3 fruit fly cellular contexts compared by ENCODE assay signal in genomic region chr2L:15609139-15609538, dm6.
TF ChIP-seq lines count a peak whose summit lies in the region.

No protein-coding gene starts in this region.

- no peak for TF ChIP-seq CTCF in whole organism, embryonic (GFP tag; optimal IDR thresholded peaks at IDR 0.05; lab: Kevin White, UChicago)

TF ChIP-seq in whole organism, embryonic, 481 proteins besides CTCF, POLR2A, EP300 and RAD21:
- no peak for TF ChIP-seq Atf-2 (GFP tag; optimal IDR thresholded peaks at IDR 0.05; lab: Kevin White, UChicago)
- peak; percentile 26 for TF ChIP-seq kay (GFP tag; optimal IDR thresholded peaks at IDR 0.05; lab: Kevin White, UChicago)
- TF ChIP-seq fd102C (GFP tag; optimal IDR thresholded peaks at IDR 0.05; lab: Kevin White, UChicago), result no peak
- TF ChIP-seq H15 (GFP tag; IDR thresholded peaks at IDR 0.05; lab: Robert Waterston, UW), result no peak
- TF ChIP-seq CG16863 (GFP tag; optimal IDR thresholded peaks at IDR 0.05; lab: Kevin White, UChicago), result no peak
- TF ChIP-seq Vsx1 (GFP tag; optimal IDR thresholded peaks at IDR 0.05; lab: Kevin White, UChicago), result peak; percentile 69
- TF ChIP-seq MESR4 (GFP tag; optimal IDR thresholded peaks at IDR 0.05; lab: Kevin White, UChicago), result no peak
- no peak for TF ChIP-seq Bteb2 (GFP tag; optimal IDR thresholded peaks at IDR 0.05; lab: Kevin White, UChicago)
- no peak for TF ChIP-seq Tbp (GFP tag; optimal IDR thresholded peaks at IDR 0.05; lab: Kevin White, UChicago)
- TF ChIP-seq dimm (GFP tag; IDR thresholded peaks at IDR 0.05; lab: Robert Waterston, UW), result no peak
- no peak for TF ChIP-seq CG1832 (GFP tag; optimal IDR thresholded peaks at IDR 0.05; lab: Kevin White, UChicago)
- no peak for TF ChIP-seq E2f2 (GFP tag; IDR thresholded peaks at IDR 0.05; lab: Robert Waterston, UW)
- TF ChIP-seq CG18764 (GFP tag; optimal IDR thresholded peaks at IDR 0.05; lab: Kevin White, UChicago), result no peak
- peak; percentile 72 for TF ChIP-seq CG3995 (GFP tag; optimal IDR thresholded peaks at IDR 0.05; lab: Kevin White, UChicago)

TF ChIP-seq in whole organism, prepupa, 60 proteins besides CTCF, POLR2A, EP300 and RAD21:
- peak; percentile 38 for TF ChIP-seq svp (GFP tag; lab: Kevin White, UChicago)
- TF ChIP-seq CG11902 (GFP tag; optimal IDR thresholded peaks at IDR 0.05; lab: Kevin White, UChicago), result no peak
- no peak for TF ChIP-seq CG3032 (tag; optimal IDR thresholded peaks at IDR 0.05; lab: Kevin White, UChicago)

TF ChIP-seq in whole organism, wandering third instar larva, 38 proteins besides CTCF, POLR2A, EP300 and RAD21:
- TF ChIP-seq Vsx2 (GFP tag; optimal IDR thresholded peaks at IDR 0.05; lab: Kevin White, UChicago; ENCODE audit: partially characterized antibody) (peak; percentile 84), pan (optimal IDR thresholded peaks at IDR 0.05; lab: Kevin White, UChicago) (no peak), Myc (optimal IDR thresholded peaks at IDR 0.05; lab: Kevin White, UChicago) (peak; percentile 24)
